Fruit fly (Drosophila melanogaster) whole organism, embryonic: ENCODE measurements around the gene pHCl-1.
A peak's percentile ranks its signal among the peaks of the same experiment; 100 is the strongest.

Experiments
- Bgb ChIP-seq: fragments of 200-800 bp; sonication (Bioruptor generic); IDR thresholded peaks from 2 replicates; pipeline ENCODE4 v1.3.6; 2022; ENCODE audit warnings: missing biosample characterization, missing genetic modification characterization; ENCODE audit not compliant: partially characterized antibody
- CG10147 ChIP-seq: fragments of 200-800 bp; sonication (Bioruptor generic); optimal IDR thresholded peaks from 2 replicates; lab custom pipeline; 2019; ENCODE audit warnings: missing biosample characterization, mild to moderate bottlenecking, missing genetic modification characterization, moderate library complexity
- CG10267 ChIP-seq: fragments of 200-800 bp; sonication (Bioruptor generic); optimal IDR thresholded peaks from 2 replicates; lab custom pipeline; 2018; ENCODE audit warnings: missing biosample characterization, mild to moderate bottlenecking, missing genetic modification characterization, moderate library complexity
- CG11093 ChIP-seq: fragments of 200-800 bp; sonication (Bioruptor generic); IDR thresholded peaks from 3 replicates; pipeline ENCODE4 v1.3.6; 2022; ENCODE audit warnings: missing biosample characterization, missing genetic modification characterization
- CG13624 ChIP-seq: fragments of 200-800 bp; sonication (Bioruptor generic); optimal IDR thresholded peaks from 2 replicates; lab custom pipeline; 2016; ENCODE audit warnings: missing biosample characterization, missing genetic modification characterization
- CG13894 ChIP-seq: fragments of 200-800 bp; sonication (Bioruptor generic); optimal IDR thresholded peaks from 3 replicates; lab custom pipeline; 2018; ENCODE audit warnings: missing biosample characterization, mild to moderate bottlenecking, missing genetic modification characterization, moderate library complexity
- CG14667 ChIP-seq: fragments of 200-800 bp; sonication (Bioruptor generic); IDR thresholded peaks from 2 replicates; pipeline ENCODE4 v1.3.6; 2022; ENCODE audit warnings: missing biosample characterization, missing genetic modification characterization
- CG15514 ChIP-seq: fragments of 200-800 bp; sonication (Bioruptor generic); optimal IDR thresholded peaks from 3 replicates; lab custom pipeline; 2017; ENCODE audit warnings: missing biosample characterization, missing genetic modification characterization, mild to moderate bottlenecking, moderate library complexity, missing genetic modification reagents
- CG17802 ChIP-seq: fragments of 200-800 bp; sonication (Bioruptor generic); optimal IDR thresholded peaks from 2 replicates; lab custom pipeline; 2018; ENCODE audit warnings: missing biosample characterization, mild to moderate bottlenecking, missing genetic modification characterization, moderate library complexity
- CG17829 ChIP-seq: fragments of 200-800 bp; optimal IDR thresholded peaks from 2 replicates; lab custom pipeline; 2019; ENCODE audit warnings: missing biosample characterization, mild to moderate bottlenecking, missing genetic modification characterization, moderate library complexity
- CG2116 ChIP-seq: fragments of 200-800 bp; sonication (Bioruptor generic); optimal IDR thresholded peaks from 3 replicates; lab custom pipeline; 2018; ENCODE audit warnings: missing biosample characterization, mild to moderate bottlenecking, missing genetic modification characterization
- CG30020 ChIP-seq: fragments of 200-800 bp; optimal IDR thresholded peaks from 2 replicates; lab custom pipeline; 2019; ENCODE audit warnings: missing biosample characterization, mild to moderate bottlenecking, missing genetic modification characterization, moderate library complexity
- CG31388 ChIP-seq: fragments of 200-800 bp; sonication (Bioruptor generic); optimal IDR thresholded peaks from 2 replicates; lab custom pipeline; 2016; ENCODE audit warnings: missing biosample characterization, missing genetic modification characterization
- CG34376 ChIP-seq: fragments of 200-800 bp; sonication (Bioruptor generic); optimal IDR thresholded peaks from 2 replicates; lab custom pipeline; 2018; ENCODE audit warnings: missing biosample characterization, mild to moderate bottlenecking, missing genetic modification characterization
- CG8765 ChIP-seq: fragments of 200-800 bp; sonication (Bioruptor generic); IDR thresholded peaks from 2 replicates; pipeline ENCODE4 v1.3.6; 2022; ENCODE audit warnings: missing biosample characterization, missing genetic modification characterization
- CoRest ChIP-seq: fragments of 200-800 bp; sonication (Bioruptor generic); optimal IDR thresholded peaks from 3 replicates; lab custom pipeline; 2018; ENCODE audit warnings: missing biosample characterization, mild to moderate bottlenecking, missing genetic modification characterization, moderate library complexity
- E2f2 ChIP-seq: fragments of 200-800 bp; sonication (Bioruptor generic); IDR thresholded peaks from 2 replicates; pipeline ENCODE4 v1.3.6; 2022; ENCODE audit warnings: missing biosample characterization, missing genetic modification characterization
- Ets65A ChIP-seq: fragments of 200-800 bp; sonication (Bioruptor generic); peaks from one replicate; lab custom pipeline; 2016; ENCODE audit warnings: missing biosample characterization, missing genetic modification characterization
- HHEX ChIP-seq: fragments of 200-800 bp; sonication (Bioruptor generic); optimal IDR thresholded peaks from 3 replicates; lab custom pipeline; 2017; ENCODE audit warnings: missing biosample characterization, mild to moderate bottlenecking, missing genetic modification characterization, missing genetic modification reagents
- HLH54F ChIP-seq: fragments of 200-800 bp; sonication (Bioruptor generic); optimal IDR thresholded peaks from 3 replicates; lab custom pipeline; 2016; ENCODE audit warnings: missing biosample characterization, missing genetic modification characterization
- HmgD ChIP-seq: fragments of 200-800 bp; sonication (Bioruptor generic); optimal IDR thresholded peaks from 3 replicates; lab custom pipeline; 2016; ENCODE audit warnings: missing biosample characterization, missing genetic modification characterization
- HmgZ ChIP-seq: fragments of 200-800 bp; sonication (Bioruptor generic); optimal IDR thresholded peaks from 2 replicates; lab custom pipeline; 2018; ENCODE audit warnings: missing biosample characterization, mild to moderate bottlenecking, missing genetic modification characterization
- Hr51 ChIP-seq, 2 experiments: fragments of 200-800 bp; sonication (Bioruptor generic); optimal IDR thresholded peaks; 2 replicates in 1 of 2; 3 replicates in 1 of 2; lab custom pipeline; 2016 to 2018; ENCODE audit warnings: missing biosample characterization in 2 of 2, missing genetic modification characterization in 2 of 2, mild to moderate bottlenecking in 1 of 2, moderate library complexity in 1 of 2
- Lhr ChIP-seq: fragments of 200-800 bp; sonication (Bioruptor generic); optimal IDR thresholded peaks from 3 replicates; lab custom pipeline; 2017; ENCODE audit warnings: mild to moderate bottlenecking, missing biosample characterization, missing genetic modification reagents, missing genetic modification characterization
- MBD-R2 ChIP-seq: fragments of 200-800 bp; sonication (Bioruptor generic); IDR thresholded peaks from 2 replicates; pipeline ENCODE4 v1.3.6; 2022; ENCODE audit warnings: missing biosample characterization, missing genetic modification characterization
- MESR4 ChIP-seq: fragments of 200-800 bp; sonication (Bioruptor generic); optimal IDR thresholded peaks from 2 replicates; lab custom pipeline; 2018; ENCODE audit warnings: missing biosample characterization, mild to moderate bottlenecking, missing genetic modification characterization, moderate library complexity
- Med ChIP-seq: fragments of 200-800 bp; sonication (Bioruptor generic); peaks from one replicate; lab custom pipeline; 2016; ENCODE audit warnings: missing biosample characterization, missing genetic modification characterization, mild to moderate bottlenecking, inconsistent platforms, moderate library complexity
- Xbp1 ChIP-seq: fragments of 200-800 bp; sonication (Bioruptor generic); optimal IDR thresholded peaks from 3 replicates; lab custom pipeline; 2016; ENCODE audit warnings: missing biosample characterization, mild to moderate bottlenecking, missing genetic modification characterization
- abd-A ChIP-seq: fragments of 200-800 bp; sonication (Bioruptor generic); optimal IDR thresholded peaks from 3 replicates; lab custom pipeline; 2019; ENCODE audit warnings: missing biosample characterization, mild to moderate bottlenecking, missing genetic modification characterization, moderate library complexity
- ara ChIP-seq: fragments of 200-800 bp; sonication (Bioruptor generic); IDR thresholded peaks from 2 replicates; pipeline ENCODE4 v1.3.6; 2022; ENCODE audit warnings: missing biosample characterization, missing genetic modification characterization
- chm ChIP-seq: fragments of 200-800 bp; sonication (Bioruptor generic); IDR thresholded peaks from 2 replicates; pipeline ENCODE4 v1.3.6; 2022; ENCODE audit warnings: missing biosample characterization, missing genetic modification characterization
- croc ChIP-seq: fragments of 200-800 bp; sonication (Bioruptor generic); conservative IDR thresholded peaks from 3 replicates; pipeline ENCODE4 v1.3.6; 2022; ENCODE audit warnings: missing biosample characterization, missing genetic modification characterization
- dm ChIP-seq: fragments of 200-800 bp; sonication (Bioruptor generic); optimal IDR thresholded peaks from 3 replicates; lab custom pipeline; 2016; ENCODE audit warnings: missing biosample characterization, missing genetic modification characterization
- esg ChIP-seq: fragments of 200-800 bp; sonication (Bioruptor generic); conservative IDR thresholded peaks from 2 replicates; pipeline ENCODE4 v1.3.6; 2022; ENCODE audit warnings: missing biosample characterization, missing genetic modification characterization
- gem ChIP-seq: fragments of 200-800 bp; sonication (Bioruptor generic); optimal IDR thresholded peaks from 2 replicates; lab custom pipeline; 2019; ENCODE audit warnings: missing biosample characterization, mild to moderate bottlenecking, missing genetic modification characterization, moderate library complexity
- h ChIP-seq: fragments of >200 bp; optimal IDR thresholded peaks from 2 replicates; lab custom pipeline; 2017
- lbe ChIP-seq: fragments of 200-800 bp; sonication (Bioruptor generic); optimal IDR thresholded peaks from 2 replicates; lab custom pipeline; 2016; ENCODE audit warnings: missing biosample characterization, mild to moderate bottlenecking, missing genetic modification characterization
- lilli ChIP-seq: fragments of 200-800 bp; sonication (Bioruptor generic); optimal IDR thresholded peaks from 3 replicates; lab custom pipeline; 2016; ENCODE audit warnings: missing biosample characterization, missing genetic modification characterization
- mam ChIP-seq: fragments of 200-800 bp; sonication (Bioruptor generic); optimal IDR thresholded peaks from 3 replicates; lab custom pipeline; 2016; ENCODE audit warnings: missing biosample characterization, missing genetic modification characterization
- mirr ChIP-seq: fragments of 200-800 bp; sonication (Bioruptor generic); optimal IDR thresholded peaks from 3 replicates; lab custom pipeline; 2018; ENCODE audit warnings: missing biosample characterization, mild to moderate bottlenecking, missing genetic modification characterization
- nom ChIP-seq: fragments of 200-800 bp; sonication (Bioruptor generic); optimal IDR thresholded peaks from 2 replicates; lab custom pipeline; 2017; ENCODE audit warnings: missing biosample characterization, missing genetic modification characterization, mild to moderate bottlenecking, moderate library complexity, missing genetic modification reagents
- peb ChIP-seq: fragments of 200-800 bp; sonication (Bioruptor generic); IDR thresholded peaks from 2 replicates; pipeline ENCODE4 v1.3.6; 2022; ENCODE audit warnings: missing biosample characterization, missing genetic modification characterization
- pros ChIP-seq: fragments of 200-800 bp; sonication (Bioruptor generic); optimal IDR thresholded peaks from 3 replicates; lab custom pipeline; 2019; ENCODE audit warnings: missing biosample characterization, mild to moderate bottlenecking, missing genetic modification characterization, moderate library complexity
- pzg ChIP-seq: fragments of 200-800 bp; sonication (Bioruptor generic); optimal IDR thresholded peaks from 3 replicates; lab custom pipeline; 2018; ENCODE audit warnings: missing biosample characterization, mild to moderate bottlenecking, missing genetic modification characterization, moderate library complexity
- row ChIP-seq: fragments of 200-800 bp; sonication (Bioruptor generic); IDR thresholded peaks from 3 replicates; pipeline ENCODE4 v1.3.6; 2022; ENCODE audit warnings: missing biosample characterization, missing genetic modification characterization
- sens ChIP-seq: fragments of 200-800 bp; sonication (Bioruptor generic); peaks from one replicate; lab custom pipeline; 2016; ENCODE audit warnings: missing biosample characterization, missing genetic modification characterization
- stwl ChIP-seq: fragments of 200-800 bp; sonication (Bioruptor generic); optimal IDR thresholded peaks from 3 replicates; lab custom pipeline; 2018; ENCODE audit warnings: missing biosample characterization, mild to moderate bottlenecking, missing genetic modification characterization, moderate library complexity
- trem ChIP-seq: fragments of 200-800 bp; optimal IDR thresholded peaks from 3 replicates; lab custom pipeline; 2019; ENCODE audit warnings: missing biosample characterization, mild to moderate bottlenecking, missing genetic modification characterization, moderate library complexity
- twi ChIP-seq: fragments of 200-800 bp; optimal IDR thresholded peaks from 2 replicates; lab custom pipeline; 2019; ENCODE audit warnings: missing biosample characterization, mild to moderate bottlenecking, missing genetic modification characterization, moderate library complexity

pHCl-1 gene

DNA sequence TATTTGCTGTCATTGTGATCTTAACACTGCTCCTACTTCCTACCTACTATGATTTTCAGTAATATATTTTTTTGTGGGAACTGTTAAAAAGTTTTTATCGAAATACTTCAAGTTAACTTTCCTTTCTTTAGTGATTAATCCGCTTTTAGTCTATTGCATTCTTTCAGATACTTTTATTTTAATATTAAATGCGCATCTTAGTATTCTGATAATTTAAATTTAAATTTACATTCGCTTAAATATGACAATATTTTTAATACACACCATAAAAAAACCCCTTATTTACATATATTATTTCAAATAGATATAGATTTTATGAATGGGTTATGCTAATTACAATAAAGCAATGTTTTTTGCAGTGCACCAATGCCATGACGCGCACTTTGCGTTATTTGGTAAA lies 54.3 kb downstream of the pHCl-1 start (continued):
- TF ChIP-seq CG2116 (no peak), pros (no peak), mam (GFP tag; lab: Kevin White, UChicago) (no peak), HmgD (GFP tag; lab: Kevin White, UChicago) (no peak), HHEX (no peak), stwl (no peak), mirr (GFP tag; lab: Kevin White, UChicago) (no peak), CoRest (tag; lab: Kevin White, UChicago) (peak; percentile 17), CG17829 (tag; lab: Kevin White, UChicago) (no peak), nom (no peak), h (lab: Kevin White, UChicago) (no peak), ara (GFP tag; lab: Robert Waterston, UW) (no peak), CG10147 (no peak), CG13894 (tag; lab: Kevin White, UChicago) (no peak), CG11093 (GFP tag; lab: Robert Waterston, UW) (no peak), CG30020 (tag; lab: Kevin White, UChicago) (no peak), Hr51 (GFP tag; optimal IDR thresholded peaks at IDR 0.05; lab: Kevin White, UChicago) (no peak)
- TF ChIP-seq, all 482 proteins: peak for 30

DNA sequence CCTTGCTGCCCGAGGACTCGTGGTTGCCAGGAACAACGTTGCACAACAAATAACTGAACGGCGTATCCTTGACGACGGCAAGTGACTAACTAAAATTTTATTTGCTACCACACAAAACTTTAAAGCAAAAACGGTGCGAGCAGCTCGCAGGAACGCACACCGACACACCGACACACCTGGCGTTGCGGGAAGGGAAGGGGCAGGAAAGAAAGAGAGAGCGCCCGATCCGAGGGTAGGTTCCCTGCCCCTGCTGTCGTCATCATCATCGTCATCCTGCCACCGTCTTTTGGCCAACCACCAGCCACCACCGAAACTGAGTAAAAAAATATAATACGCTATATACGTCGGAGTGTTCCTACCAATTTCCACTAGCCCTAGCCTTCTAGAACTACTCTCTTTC lies 54.9 kb downstream of the pHCl-1 start, which contains the start of gene meru:
Gene meru (minus strand): TSS at position 101 of the 400 bp plus-strand sequence.
- peak; percentile 35 for TF ChIP-seq sens (GFP tag; lab: Kevin White, UChicago)
- TF ChIP-seq lbe = no peak
- TF ChIP-seq CG8765 = peak; percentile 16; the same call in 1 of the 2 replicates
- TF ChIP-seq HLH54F (GFP tag; lab: Kevin White, UChicago) = no peak
- TF ChIP-seq CG14667 = no peak
- no peak for TF ChIP-seq pros

DNA sequence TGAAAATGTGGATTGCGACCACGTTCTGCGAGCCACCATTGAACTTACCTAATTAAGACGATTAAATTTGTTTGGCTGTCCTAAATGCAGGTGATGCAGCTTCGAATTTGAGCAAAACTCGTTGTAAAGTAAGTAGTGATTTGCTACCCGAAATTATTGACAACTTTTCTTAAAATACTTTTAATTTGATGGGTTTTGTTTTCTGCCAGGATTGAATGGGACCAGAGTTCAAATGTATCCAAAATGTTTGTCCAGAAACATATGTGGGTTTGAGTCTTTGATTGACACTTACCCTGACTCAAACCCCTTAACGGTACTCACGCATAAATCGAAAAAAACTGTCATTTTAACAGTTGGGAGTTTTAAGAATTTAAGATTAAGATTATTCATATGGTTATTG lies 61.6 kb downstream of the pHCl-1 start, which contains the start of gene CG15715:
Gene CG15715 (minus strand): TSS at position 274 of the 400 bp plus-strand sequence.
- TF ChIP-seq E2f2 = peak; percentile 44; the same call in 1 of the 2 replicates
- no peak for TF ChIP-seq CG31388 (GFP tag; lab: Kevin White, UChicago)
- peak; percentile 18 for TF ChIP-seq CG13624
- no peak for TF ChIP-seq CG13894 (tag; lab: Kevin White, UChicago)
- peak; percentile 26 for TF ChIP-seq lilli
- TF ChIP-seq Med (GFP tag; lab: Kevin White, UChicago) = peak; percentile 88
- peak; percentile 36; the same call in 1 of the 2 replicates for TF ChIP-seq Bgb (GFP tag; lab: Robert Waterston, UW)
- TF ChIP-seq MBD-R2 (GFP tag; lab: Robert Waterston, UW) = peak; percentile 69
- TF ChIP-seq row (GFP tag; lab: Robert Waterston, UW) = peak; percentile 55
- TF ChIP-seq CG30020 (tag; lab: Kevin White, UChicago) = peak; percentile 37
- no peak for TF ChIP-seq CG17802 (tag; lab: Kevin White, UChicago)
- TF ChIP-seq abd-A = no peak
- TF ChIP-seq Ets65A (GFP tag; lab: Kevin White, UChicago) = peak; percentile 86
- peak; percentile 55 for TF ChIP-seq CG15514 (GFP tag; lab: Kevin White, UChicago)
- peak; percentile 73 for TF ChIP-seq trem (tag; lab: Kevin White, UChicago)
- peak; percentile 27 for TF ChIP-seq CG34376 (GFP tag; lab: Kevin White, UChicago)
- TF ChIP-seq peb (GFP tag; lab: Robert Waterston, UW) = no peak
- TF ChIP-seq Xbp1 (GFP tag; lab: Kevin White, UChicago) = peak; percentile 8
- TF ChIP-seq MESR4 (GFP tag; lab: Kevin White, UChicago) = peak; percentile 82
- TF ChIP-seq croc = no peak
- peak; percentile 89 for TF ChIP-seq pzg (GFP tag; lab: Kevin White, UChicago)
- TF ChIP-seq Lhr (GFP tag; lab: Kevin White, UChicago) = peak; percentile 85
- TF ChIP-seq HmgZ (tag; lab: Kevin White, UChicago) = peak; percentile 62
- TF ChIP-seq CG10267 = peak; percentile 58
- TF ChIP-seq gem (tag; lab: Kevin White, UChicago) = peak; percentile 13
- TF ChIP-seq twi (tag; lab: Kevin White, UChicago) = peak; percentile 50
- TF ChIP-seq dm (GFP tag; lab: Kevin White, UChicago) = peak; percentile 78
- TF ChIP-seq chm = 0 out of 2 replicates have a peak, but pooled peaks have one; percentile 39
- TF ChIP-seq esg (GFP tag; lab: Robert Waterston, UW) = no peak
